Fruit fly (Drosophila melanogaster): Measurements from ENCODE around the gene Rpt3R.
A peak's percentile ranks its signal among the peaks of the same experiment; 100 is the strongest.

Rpt3R gene

DNA sequence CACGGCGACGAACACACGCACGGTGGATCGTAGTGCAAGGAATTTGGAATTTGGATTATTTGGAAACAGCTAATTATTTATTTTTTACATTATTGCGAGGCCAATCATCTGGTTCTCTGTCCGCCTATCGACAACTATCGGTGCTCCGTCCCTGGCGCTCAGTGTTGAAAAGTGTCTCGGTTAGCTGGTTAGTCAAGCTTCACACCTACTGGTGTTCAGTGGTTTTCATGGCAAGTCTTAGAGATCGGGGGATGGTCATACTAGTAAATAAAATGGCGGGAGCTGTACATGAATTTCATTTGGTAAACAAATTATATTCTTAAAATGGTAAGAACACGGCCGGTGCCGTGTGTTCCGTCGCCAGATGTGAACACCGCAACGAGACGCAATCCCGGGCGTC lies 45.4 kb downstream of the Rpt3R start, which contains the start of the genes trbd and dmt (continued):
- TF ChIP-seq CG12071 (GFP tag; optimal IDR thresholded peaks at IDR 0.05) = no peak
- peak; percentile 50 for TF ChIP-seq Atf3 (GFP tag; optimal IDR thresholded peaks at IDR 0.05)
- peak; percentile 78 for TF ChIP-seq Myb (GFP tag; optimal IDR thresholded peaks at IDR 0.05)
- no peak for TF ChIP-seq nerfin-1 (tag; optimal IDR thresholded peaks at IDR 0.05)
- peak; percentile 78 for TF ChIP-seq kah (GFP tag; optimal IDR thresholded peaks at IDR 0.05)
- no peak for TF ChIP-seq fru (optimal IDR thresholded peaks at IDR 0.05)
- no peak for TF ChIP-seq sna (GFP tag; IDR thresholded peaks at IDR 0.05; ENCODE audit: partially characterized antibody)
- no peak for TF ChIP-seq vvl (GFP tag; IDR thresholded peaks at IDR 0.05)
- TF ChIP-seq H2.0 (GFP tag; IDR thresholded peaks at IDR 0.05) = no peak
- TF ChIP-seq Bgb (GFP tag; IDR thresholded peaks at IDR 0.05; ENCODE audit: partially characterized antibody) = no peak
- TF ChIP-seq CG6854 (GFP tag; optimal IDR thresholded peaks at IDR 0.05) = no peak
- TF ChIP-seq slou (GFP tag; optimal IDR thresholded peaks at IDR 0.05) = no peak
- no peak for TF ChIP-seq twi (tag; optimal IDR thresholded peaks at IDR 0.05)
- TF ChIP-seq CG17568 (GFP tag; optimal IDR thresholded peaks at IDR 0.05) = no peak
- no peak for TF ChIP-seq CG3838 (GFP tag; optimal IDR thresholded peaks at IDR 0.05)
- 0 out of 3 replicates have a peak, but pooled peaks have one; percentile 13 for TF ChIP-seq croc (GFP tag; conservative IDR thresholded peaks at IDR 0.05)
- no peak for TF ChIP-seq Kr (GFP tag; optimal IDR thresholded peaks at IDR 0.05)
- no peak for TF ChIP-seq scrt (GFP tag; optimal IDR thresholded peaks at IDR 0.05)
- TF ChIP-seq CG2875 (GFP tag; optimal IDR thresholded peaks at IDR 0.05) = no peak
- no peak for TF ChIP-seq NfI (GFP tag; optimal IDR thresholded peaks at IDR 0.05)
- no peak for TF ChIP-seq exex (tag; optimal IDR thresholded peaks at IDR 0.05)
- TF ChIP-seq CG12744 (GFP tag; optimal IDR thresholded peaks at IDR 0.05) = no peak
- TF ChIP-seq Side (GFP tag; optimal IDR thresholded peaks at IDR 0.05) = peak; percentile 46
- TF ChIP-seq CG10654 (GFP tag; optimal IDR thresholded peaks at IDR 0.05) = peak; percentile 55
- no peak for TF ChIP-seq CG15479 (GFP tag; optimal IDR thresholded peaks at IDR 0.05)
- TF ChIP-seq ssp (GFP tag; IDR thresholded peaks at IDR 0.05) = no peak
- TF ChIP-seq Nf-YB (GFP tag; optimal IDR thresholded peaks at IDR 0.05) = no peak
- TF ChIP-seq zen (tag; optimal IDR thresholded peaks at IDR 0.05) = peak; percentile 69
- peak; percentile 72 for TF ChIP-seq Elba2 (GFP tag; optimal IDR thresholded peaks at IDR 0.05)
- peak; percentile 44 for TF ChIP-seq CG8089 (GFP tag; optimal IDR thresholded peaks at IDR 0.05)
- TF ChIP-seq so (GFP tag; IDR thresholded peaks at IDR 0.05) = no peak
- TF ChIP-seq sqz (GFP tag; optimal IDR thresholded peaks at IDR 0.05) = no peak
- TF ChIP-seq CG31388 (GFP tag; optimal IDR thresholded peaks at IDR 0.05) = no peak
- no peak for TF ChIP-seq Poxn (GFP tag; IDR thresholded peaks at IDR 0.05)
- TF ChIP-seq CG15696 (tag; optimal IDR thresholded peaks at IDR 0.05) = no peak
- TF ChIP-seq Dek (tag; optimal IDR thresholded peaks at IDR 0.05) = no peak
- TF ChIP-seq maf-S (GFP tag; optimal IDR thresholded peaks at IDR 0.05) = peak; percentile 69
- TF ChIP-seq br (optimal IDR thresholded peaks at IDR 0.05) = no peak
- no peak for TF ChIP-seq B-H1 (GFP tag; IDR thresholded peaks at IDR 0.05)
- TF ChIP-seq HLHmδ (GFP tag; optimal IDR thresholded peaks at IDR 0.05) = peak; percentile 23
- TF ChIP-seq org-1 (GFP tag; optimal IDR thresholded peaks at IDR 0.05) = no peak
- no peak for TF ChIP-seq ase (GFP tag; IDR thresholded peaks at IDR 0.05)
- TF ChIP-seq CG8478 (optimal IDR thresholded peaks at IDR 0.05) = no peak
- no peak for TF ChIP-seq pfk (GFP tag; optimal IDR thresholded peaks at IDR 0.05)
- TF ChIP-seq CG15073 (GFP tag; optimal IDR thresholded peaks at IDR 0.05) = no peak
- TF ChIP-seq CG14965 (GFP tag; optimal IDR thresholded peaks at IDR 0.05; ENCODE audit: borderline replicate concordance) = no peak
- no peak for TF ChIP-seq chinmo (GFP tag; IDR thresholded peaks at IDR 0.05; ENCODE audit: partially characterized antibody)
- TF ChIP-seq CG4282 (GFP tag; optimal IDR thresholded peaks at IDR 0.05) = peak; percentile 57
- no peak for TF ChIP-seq amos (GFP tag; IDR thresholded peaks at IDR 0.05; ENCODE audit: partially characterized antibody)
- TF ChIP-seq CG1024 (GFP tag; IDR thresholded peaks at IDR 0.05) = no peak
- TF ChIP-seq CG7745 (tag; optimal IDR thresholded peaks at IDR 0.05) = no peak
- no peak for TF ChIP-seq CG12219 (GFP tag; optimal IDR thresholded peaks at IDR 0.05)
- no peak for TF ChIP-seq lmd (GFP tag; IDR thresholded peaks at IDR 0.05)
